Fruit fly (Drosophila melanogaster): ENCODE measurements around the gene P5CDh1.

P5CDh1 gene

DNA sequence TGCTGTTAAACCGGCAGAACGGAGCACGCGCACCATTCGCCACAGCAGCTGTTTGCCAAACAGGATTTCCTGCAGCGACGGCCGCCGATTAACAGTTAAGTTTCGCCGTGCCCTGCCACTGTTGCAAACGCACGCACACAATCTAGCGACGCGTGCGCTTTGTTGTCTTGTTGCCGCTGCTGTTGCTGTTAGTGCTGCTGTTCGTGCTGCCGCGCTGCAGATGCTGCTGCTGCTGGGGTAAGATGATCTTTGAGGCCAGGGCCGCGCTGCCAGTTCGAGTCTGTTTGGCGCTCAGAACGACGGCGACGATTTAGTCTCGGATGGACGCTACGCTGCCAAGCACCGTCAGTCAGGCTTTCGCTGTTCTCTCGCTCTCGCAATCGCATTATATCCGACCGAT lies 32.6 kb downstream of the P5CDh1 start, which contains the start of gene eg:
eg (plus strand) TSS at position 136 of the 400 bp plus-strand sequence.
- TF ChIP-seq CG8478 (optimal IDR thresholded peaks at IDR 0.05) = no peak
- no peak for TF ChIP-seq CTCF (optimal IDR thresholded peaks at IDR 0.05)

DNA sequence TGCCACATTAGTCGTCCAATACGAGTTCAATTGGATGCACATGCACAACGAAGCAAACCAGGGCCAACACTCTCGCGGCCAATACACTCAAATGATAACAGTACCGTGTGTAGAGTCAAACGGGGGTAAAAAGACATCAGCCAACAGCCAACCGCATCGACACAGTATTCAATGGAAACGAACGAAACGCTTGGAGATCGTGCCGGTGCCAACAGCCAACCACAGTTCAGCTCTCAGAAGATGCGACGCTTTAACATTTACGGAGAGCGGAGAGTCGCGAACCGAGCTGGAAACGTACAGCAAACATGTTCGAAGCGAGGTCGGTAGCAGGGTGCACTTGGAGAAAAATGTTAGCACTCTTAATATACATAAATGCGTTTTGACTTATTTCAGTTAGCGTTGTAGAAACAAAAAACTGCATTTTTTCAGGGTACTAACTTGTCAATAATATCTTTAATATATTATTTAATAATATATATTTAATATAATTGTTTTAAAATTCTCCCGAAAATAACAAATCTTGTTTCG lies 33.1 kb downstream of the P5CDh1 start:
- no peak for TF ChIP-seq CG8478 (optimal IDR thresholded peaks at IDR 0.05)
- no peak for TF ChIP-seq CTCF (optimal IDR thresholded peaks at IDR 0.05)

DNA sequence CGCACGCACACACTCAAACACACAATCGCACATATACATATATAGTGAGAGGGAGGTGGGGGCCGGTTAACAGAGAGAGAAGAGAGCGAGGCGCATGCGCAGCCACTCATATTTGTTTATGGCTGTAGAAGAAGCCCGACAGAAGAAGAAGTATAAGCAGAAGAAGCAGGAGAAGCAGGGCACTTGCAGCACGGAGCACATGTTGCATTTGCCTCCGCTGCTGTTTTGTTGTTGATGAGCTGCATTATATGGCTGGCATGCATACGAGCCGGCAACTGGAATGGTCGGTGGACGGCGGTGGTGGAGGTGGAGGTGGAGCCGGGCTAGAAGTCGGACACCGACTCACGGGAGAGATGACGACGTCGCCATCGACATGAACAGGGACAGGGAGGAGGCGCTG lies 40.7 kb downstream of the P5CDh1 start:
- TF ChIP-seq CG8478 (optimal IDR thresholded peaks at IDR 0.05) (no peak), CTCF (optimal IDR thresholded peaks at IDR 0.05) (no peak)

DNA sequence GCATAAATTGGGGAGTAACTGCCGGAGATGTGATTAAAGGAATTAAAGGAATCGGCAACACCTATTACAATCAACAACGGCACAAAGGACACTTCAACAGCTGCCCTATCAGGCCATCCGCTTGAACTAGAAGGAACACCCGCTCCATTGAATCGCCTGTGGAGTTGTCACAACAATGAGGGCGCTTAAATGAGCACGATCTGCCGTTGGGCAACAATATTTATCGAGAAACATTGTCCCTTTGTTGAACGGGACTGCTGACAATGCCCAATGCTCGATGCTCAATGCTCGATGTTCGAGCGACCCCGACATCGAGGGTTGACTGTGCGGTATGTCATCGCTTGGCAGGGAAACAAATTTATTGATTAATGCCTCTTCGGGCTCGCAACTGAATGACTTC lies 53.3 kb downstream of the P5CDh1 start:
- no peak for TF ChIP-seq CTCF (optimal IDR thresholded peaks at IDR 0.05)

Data from S2 (cell line).